Worm (Caenorhabditis elegans) whole organism, midembryonic: ENCODE results near the gene flp-23.
A peak's percentile ranks its signal among the peaks of the same experiment; 100 is the strongest.

Experiments used
- T22C8.4 ChIP-seq: fragments of 200-800 bp; sonication (Bioruptor generic); IDR thresholded peaks from 2 replicates; pipeline ENCODE4 v1.3.6; 2022; ENCODE audit warnings: missing genetic modification characterization, missing compliant biosample characterization
- cog-1 ChIP-seq: sonication (generic microtip); optimal IDR thresholded peaks from 2 replicates; lab custom pipeline; 2016; ENCODE audit warnings: missing genetic modification characterization, missing compliant biosample characterization
- ref-1 ChIP-seq: fragments of 200-800 bp; sonication (Bioruptor generic); conservative IDR thresholded peaks from 2 replicates; pipeline ENCODE4 v1.3.6; 2022; ENCODE audit warnings: missing genetic modification reagents, missing genetic modification characterization, missing compliant biosample characterization

DNA sequence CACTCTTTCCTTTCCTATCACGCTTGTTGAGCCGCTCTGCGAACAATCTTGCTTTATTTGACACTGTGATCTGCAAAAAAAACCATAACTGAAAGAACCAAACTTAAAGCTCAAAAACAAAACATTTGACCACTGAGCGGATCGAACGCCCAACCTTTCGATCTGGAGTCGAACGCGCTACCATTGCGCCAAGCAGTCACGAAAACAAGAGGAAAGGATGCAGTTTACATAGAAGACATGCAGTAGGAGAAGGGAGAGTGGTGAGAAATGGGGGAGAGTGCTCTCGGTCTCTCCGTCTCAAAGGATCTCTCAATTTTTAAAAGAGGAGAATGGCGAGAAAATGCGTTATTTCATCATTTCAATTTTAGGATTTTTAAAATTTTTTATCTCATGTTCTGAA, 27.8 kb downstream of the flp-23 start:
- TF ChIP-seq ref-1 (peak; percentile 95), cog-1 (tag; lab: Kevin White, UChicago) (peak; percentile 92), T22C8.4 (peak; percentile 96)
